Worm (Caenorhabditis elegans) whole organism, young adult: ENCODE data around the gene K10G4.10.
"Not testable (repeated sequence)": the region's sequence is repeated elsewhere in the genome, so short reads cannot be mapped to it uniquely, and the experiment has no call there.

ENCODE experiments used
- B0035.1 ChIP-seq: sonication (generic microtip); optimal IDR thresholded peaks from 2 replicates; lab custom pipeline; 2016; ENCODE audit warnings: missing genetic modification characterization, mild to moderate bottlenecking, missing compliant biosample characterization, missing genotype, missing genetic modification reagents
- B0336.3 ChIP-seq: fragments of 200-800 bp; sonication (Bioruptor generic); IDR thresholded peaks from 2 replicates; pipeline ENCODE4 v1.3.6; 2022; ENCODE audit warnings: missing genetic modification characterization, missing compliant biosample characterization
- C06A6.2 ChIP-seq: fragments of 200-800 bp; sonication (Bioruptor generic); conservative IDR thresholded peaks from 2 replicates; pipeline ENCODE4 v1.3.6; 2022; ENCODE audit warnings: missing genetic modification characterization, missing compliant biosample characterization
- F22D6.2 ChIP-seq: sonication (generic microtip); optimal IDR thresholded peaks from 2 replicates; lab custom pipeline; 2016; ENCODE audit warnings: mild to moderate bottlenecking, missing genetic modification characterization, missing compliant biosample characterization
- F23B12.7 ChIP-seq: sonication (generic microtip); optimal IDR thresholded peaks from 2 replicates; lab custom pipeline; 2017; ENCODE audit warnings: missing genetic modification characterization, mild to moderate bottlenecking, missing compliant biosample characterization, antibody characterized with exemption, moderate library complexity; ENCODE audit not compliant: insufficient read depth
- F37B4.10 ChIP-seq: fragments of 200-800 bp; sonication (Bioruptor generic); IDR thresholded peaks from 2 replicates; pipeline ENCODE4 v1.3.6; 2022; ENCODE audit warnings: missing genetic modification characterization, missing compliant biosample characterization
- F49E8.2 ChIP-seq: sonication (generic microtip); optimal IDR thresholded peaks from 3 replicates; lab custom pipeline; 2017; ENCODE audit warnings: missing genetic modification characterization, mild to moderate bottlenecking, missing compliant biosample characterization, antibody characterized with exemption, moderate library complexity; ENCODE audit not compliant: insufficient read depth
- F55B11.4 ChIP-seq: sonication (generic microtip); optimal IDR thresholded peaks from 2 replicates; lab custom pipeline; 2016; ENCODE audit warnings: missing compliant biosample characterization, missing genetic modification characterization, borderline replicate concordance; ENCODE audit not compliant: insufficient read depth
- K11D2.4 ChIP-seq: fragments of 200-800 bp; sonication (Bioruptor generic); IDR thresholded peaks from 2 replicates; pipeline ENCODE4 v1.3.6; 2022; ENCODE audit warnings: missing genetic modification reagents, missing genetic modification characterization, missing compliant biosample characterization
- T07F8.4 ChIP-seq: sonication (generic microtip); optimal IDR thresholded peaks from 2 replicates; lab custom pipeline; 2016; ENCODE audit warnings: mild to moderate bottlenecking, missing genetic modification characterization, moderate library complexity, missing compliant biosample characterization
- T26A5.8 ChIP-seq: sonication (generic microtip); optimal IDR thresholded peaks from 2 replicates; lab custom pipeline; 2016; ENCODE audit warnings: missing genetic modification characterization, missing compliant biosample characterization
- Y53F4B.3 ChIP-seq: fragments of 200-800 bp; sonication (Bioruptor generic); IDR thresholded peaks from 2 replicates; pipeline ENCODE4 v1.3.6; 2022; ENCODE audit warnings: missing genetic modification reagents, missing genetic modification characterization, missing compliant biosample characterization
- Y53G8AR.9 ChIP-seq: fragments of 200-800 bp; sonication (Bioruptor generic); conservative IDR thresholded peaks from 2 replicates; pipeline ENCODE4 v1.3.6; 2022; ENCODE audit warnings: missing genetic modification reagents, missing genetic modification characterization, missing compliant biosample characterization
- Y67H2A.10 ChIP-seq: fragments of 200-800 bp; sonication (Bioruptor generic); conservative IDR thresholded peaks from 2 replicates; pipeline ENCODE4 v1.3.6; 2022; ENCODE audit warnings: missing genetic modification reagents, missing genetic modification characterization, missing compliant biosample characterization
- ZK185.1 ChIP-seq: sonication (generic microtip); optimal IDR thresholded peaks from 2 replicates; lab custom pipeline; 2016; ENCODE audit warnings: mild to moderate bottlenecking, missing genetic modification characterization, missing compliant biosample characterization; ENCODE audit not compliant: poor library complexity, severe bottlenecking
- aptf-2 ChIP-seq: fragments of 200-800 bp; sonication (Bioruptor generic); conservative IDR thresholded peaks from 2 replicates; pipeline ENCODE4 v1.3.6; 2022; ENCODE audit warnings: missing genetic modification reagents, missing genetic modification characterization, missing compliant biosample characterization
- aptf-3 ChIP-seq: fragments of 200-800 bp; sonication (Bioruptor generic); IDR thresholded peaks from 2 replicates; pipeline ENCODE4 v1.3.6; 2022; ENCODE audit warnings: missing genetic modification characterization, missing compliant biosample characterization
- attf-6 ChIP-seq: fragments of 200-800 bp; sonication (Bioruptor generic); IDR thresholded peaks from 2 replicates; pipeline ENCODE4 v1.3.6; 2022; ENCODE audit warnings: missing genetic modification reagents, missing genetic modification characterization, missing compliant biosample characterization
- bed-1 ChIP-seq: fragments of 200-800 bp; sonication (Bioruptor generic); IDR thresholded peaks from 2 replicates; pipeline ENCODE4 v1.3.6; 2022; ENCODE audit warnings: missing genetic modification reagents, missing genetic modification characterization, missing compliant biosample characterization
- chd-7 ChIP-seq: sonication (generic microtip); optimal IDR thresholded peaks from 2 replicates; lab custom pipeline; 2016; ENCODE audit warnings: mild to moderate bottlenecking, missing genetic modification characterization, moderate library complexity, missing compliant biosample characterization
- die-1 ChIP-seq: sonication (generic microtip); optimal IDR thresholded peaks from 2 replicates; lab custom pipeline; 2016; ENCODE audit warnings: missing genotype, mild to moderate bottlenecking, missing genetic modification characterization, missing compliant biosample characterization
- dox-1 ChIP-seq: fragments of 200-800 bp; sonication (Bioruptor generic); IDR thresholded peaks from 2 replicates; pipeline ENCODE4 v1.3.6; 2022; ENCODE audit warnings: missing genetic modification reagents, missing genetic modification characterization, missing compliant biosample characterization
- dpff-1 ChIP-seq: sonication (generic microtip); optimal IDR thresholded peaks from 2 replicates; lab custom pipeline; 2017; ENCODE audit warnings: mild to moderate bottlenecking, missing genetic modification characterization, missing compliant biosample characterization
- egl-18 ChIP-seq: fragments of 200-800 bp; sonication (Bioruptor generic); IDR thresholded peaks from 2 replicates; pipeline ENCODE4 v1.3.6; 2022; ENCODE audit warnings: missing genetic modification reagents, missing genetic modification characterization, missing compliant biosample characterization
- him-1 ChIP-seq: sonication (generic microtip); optimal IDR thresholded peaks from 2 replicates; lab custom pipeline; 2016; ENCODE audit warnings: missing genotype, missing genetic modification reagents, missing genetic modification characterization, missing compliant biosample characterization
- hsf-1 ChIP-seq: fragments of 200-800 bp; sonication (Bioruptor generic); IDR thresholded peaks from 2 replicates; pipeline ENCODE4 v1.3.6; 2022; ENCODE audit warnings: missing genetic modification reagents, missing genetic modification characterization, missing compliant biosample characterization
- lin-40 ChIP-seq: sonication (generic microtip); optimal IDR thresholded peaks from 2 replicates; lab custom pipeline; 2016; ENCODE audit warnings: missing genetic modification characterization, mild to moderate bottlenecking, missing compliant biosample characterization, missing genotype, missing genetic modification reagents
- lin-54 ChIP-seq: fragments of 200-800 bp; sonication (Bioruptor generic); optimal IDR thresholded peaks from 2 replicates; lab custom pipeline; 2018; ENCODE audit warnings: mild to moderate bottlenecking, missing genetic modification characterization, missing compliant biosample characterization
- lir-1 ChIP-seq: fragments of 200-800 bp; sonication (Bioruptor generic); conservative IDR thresholded peaks from 2 replicates; pipeline ENCODE4 v1.3.6; 2022; ENCODE audit warnings: missing genetic modification reagents, missing genetic modification characterization, missing compliant biosample characterization
- lsl-1 ChIP-seq: fragments of 200-800 bp; sonication (Bioruptor generic); optimal IDR thresholded peaks from 2 replicates; lab custom pipeline; 2018; ENCODE audit warnings: mild to moderate bottlenecking, missing genetic modification characterization, moderate library complexity, missing compliant biosample characterization
- lsy-27 ChIP-seq: sonication (generic microtip); optimal IDR thresholded peaks from 2 replicates; lab custom pipeline; 2017; ENCODE audit warnings: missing genetic modification characterization, mild to moderate bottlenecking, missing compliant biosample characterization, antibody characterized with exemption, missing genotype, borderline replicate concordance; ENCODE audit not compliant: insufficient read depth
- madf-10 ChIP-seq: sonication (generic microtip); optimal IDR thresholded peaks from 2 replicates; lab custom pipeline; 2016; ENCODE audit warnings: mild to moderate bottlenecking, missing genetic modification characterization, missing compliant biosample characterization
- madf-8 ChIP-seq: fragments of 200-800 bp; sonication (Bioruptor generic); conservative IDR thresholded peaks from 2 replicates; pipeline ENCODE4 v1.3.6; 2022; ENCODE audit warnings: missing genetic modification reagents, missing genetic modification characterization, missing compliant biosample characterization
- pbrm-1 ChIP-seq: fragments of 200-800 bp; sonication (Bioruptor generic); IDR thresholded peaks from 2 replicates; pipeline ENCODE4 v1.3.6; 2022; ENCODE audit warnings: missing genetic modification reagents, missing genetic modification characterization, missing compliant biosample characterization
- sdz-38 ChIP-seq: sonication (generic microtip); optimal IDR thresholded peaks from 2 replicates; lab custom pipeline; 2016; ENCODE audit warnings: missing genotype, missing genetic modification characterization, missing compliant biosample characterization
- snpc-1.3 ChIP-seq: sonication (generic microtip); optimal IDR thresholded peaks from 2 replicates; lab custom pipeline; 2017; ENCODE audit warnings: missing genetic modification characterization, mild to moderate bottlenecking, missing compliant biosample characterization, antibody characterized with exemption, moderate library complexity, missing genotype, missing genetic modification reagents; ENCODE audit not compliant: insufficient read depth
- snpc-4 ChIP-seq, 5 experiments: fragments of 150-350 bp in 1 of 5; sonication (generic microtip) in 4 of 5; optimal IDR thresholded peaks; 2 replicates each; lab custom pipeline; 2014 to 2018; ENCODE audit warnings: missing genetic modification characterization in 5 of 5, missing biosample characterization in 3 of 5, antibody characterized with exemption in 2 of 5, mild to moderate bottlenecking in 2 of 5, missing compliant biosample characterization in 2 of 5, missing genotype in 2 of 5, moderate library complexity in 2 of 5, missing genetic modification reagents in 1 of 5
- zfh-2 ChIP-seq: fragments of 200-800 bp; sonication (Bioruptor generic); conservative IDR thresholded peaks from 2 replicates; pipeline ENCODE4 v1.3.6; 2022; ENCODE audit warnings: missing genetic modification reagents, missing genetic modification characterization, missing compliant biosample characterization
- ztf-22 ChIP-seq: fragments of 200-800 bp; sonication (Bioruptor generic); optimal IDR thresholded peaks from 2 replicates; lab custom pipeline; 2018; ENCODE audit warnings: mild to moderate bottlenecking, missing genetic modification characterization, moderate library complexity, missing compliant biosample characterization
- ztf-28 ChIP-seq: fragments of 200-800 bp; sonication (Bioruptor generic); IDR thresholded peaks from 2 replicates; pipeline ENCODE4 v1.3.6; 2022; ENCODE audit warnings: missing genetic modification reagents, missing genetic modification characterization, missing compliant biosample characterization
- ztf-3 ChIP-seq: fragments of 200-800 bp; sonication (Bioruptor generic); optimal IDR thresholded peaks from 2 replicates; lab custom pipeline; 2018; ENCODE audit warnings: mild to moderate bottlenecking, missing genetic modification characterization, missing compliant biosample characterization

K10G4.10 gene

DNA sequence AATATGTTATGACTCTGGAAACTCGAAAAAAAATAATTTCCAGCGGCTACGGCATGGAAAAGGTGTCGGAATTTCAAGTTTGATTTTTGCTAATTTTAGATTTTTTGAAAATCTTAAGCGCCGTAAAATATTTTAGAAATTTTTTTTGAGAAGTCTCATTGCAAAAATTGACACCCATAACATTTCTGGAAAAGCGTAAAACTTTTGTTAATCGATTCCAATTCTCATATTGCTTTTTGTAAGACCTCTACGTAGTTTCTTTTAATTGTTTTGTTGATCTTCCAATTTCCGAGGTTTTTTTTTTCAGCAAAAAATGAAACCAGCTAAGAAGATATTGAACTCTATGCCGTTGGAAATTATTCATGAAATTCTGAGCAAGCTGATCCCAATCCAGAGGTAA is 14.5 kb upstream of the K10G4.10 start, which contains the start of gene fbxa-85 (continued):
- TF ChIP-seq him-1 (tag; lab: Kevin White, UChicago) (no peak), dpff-1 (no peak), Y67H2A.10 (no peak)

DNA sequence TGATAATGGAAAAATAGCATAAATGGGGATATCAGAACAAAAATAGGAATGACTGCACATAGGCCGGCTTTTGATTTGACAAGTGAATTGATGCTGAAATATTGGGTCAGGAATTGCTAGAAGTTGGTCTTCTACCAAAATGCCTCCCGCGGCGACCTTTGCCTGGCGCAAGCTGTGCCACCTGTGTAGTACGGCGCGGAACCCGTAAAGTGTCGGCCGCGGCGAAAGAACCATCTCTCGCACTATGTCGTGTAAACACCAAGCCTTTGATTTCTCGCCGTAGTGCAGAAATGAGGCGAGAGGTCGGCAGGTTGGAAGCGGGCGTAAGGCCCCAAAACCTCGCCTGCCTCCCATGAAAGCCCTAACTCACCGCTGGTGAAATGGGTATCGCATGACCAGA is 12.0 kb upstream of the K10G4.10 start:
- TF ChIP-seq ztf-22 (GFP tag; lab: Kevin White, UChicago) (no peak), egl-18 (GFP tag; lab: Robert Waterston, UW) (no peak), zfh-2 (GFP tag; lab: Robert Waterston, UW) (no peak), aptf-2 (GFP tag; lab: Robert Waterston, UW) (no peak), F49E8.2 (no peak), dox-1 (GFP tag; lab: Robert Waterston, UW) (0 out of 2 replicates have a peak, but pooled peaks have one; percentile 38), snpc-4 (GFP tag; optimal IDR thresholded peaks at IDR 0.05; lab: Kevin White, UChicago) (no peak), snpc-4 (tag; optimal IDR thresholded peaks at IDR 0.05; lab: Kevin White, UChicago) (peak in 2 of 4 experiments; percentile 71), sdz-38 (tag; lab: Kevin White, UChicago) (no peak), madf-8 (GFP tag; lab: Robert Waterston, UW) (no peak), lin-54 (GFP tag; lab: Kevin White, UChicago) (no peak), aptf-3 (GFP tag; lab: Robert Waterston, UW) (no peak), attf-6 (0 out of 2 replicates have a peak, but pooled peaks have one; percentile 16)

DNA sequence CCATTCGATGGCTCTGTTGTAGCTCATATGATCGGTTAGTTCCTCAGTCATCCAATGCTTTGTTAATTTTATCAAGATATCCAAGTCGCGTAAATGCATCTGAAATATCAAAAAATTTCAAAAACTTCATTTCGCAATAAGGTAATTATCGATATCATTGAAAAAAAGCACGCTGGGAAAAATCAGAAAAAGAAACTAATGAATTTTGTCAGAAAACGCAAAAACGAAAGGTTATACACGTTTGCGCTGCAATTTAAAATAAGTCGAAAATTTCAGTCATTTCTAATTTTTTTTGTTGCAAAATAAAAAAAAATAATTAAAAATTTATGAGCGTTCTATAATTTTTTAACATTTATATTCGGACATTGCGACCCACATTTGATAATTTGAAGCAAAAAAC is 8.5 kb upstream of the K10G4.10 start, which contains the start of gene K10G4.3:
Gene K10G4.3, minus strand, starts transcription at position 101 of the 400 bp plus-strand sequence.
- TF ChIP-seq B0035.1 (tag; lab: Kevin White, UChicago); hsf-1; F49E8.2: not testable (repeated sequence)

DNA sequence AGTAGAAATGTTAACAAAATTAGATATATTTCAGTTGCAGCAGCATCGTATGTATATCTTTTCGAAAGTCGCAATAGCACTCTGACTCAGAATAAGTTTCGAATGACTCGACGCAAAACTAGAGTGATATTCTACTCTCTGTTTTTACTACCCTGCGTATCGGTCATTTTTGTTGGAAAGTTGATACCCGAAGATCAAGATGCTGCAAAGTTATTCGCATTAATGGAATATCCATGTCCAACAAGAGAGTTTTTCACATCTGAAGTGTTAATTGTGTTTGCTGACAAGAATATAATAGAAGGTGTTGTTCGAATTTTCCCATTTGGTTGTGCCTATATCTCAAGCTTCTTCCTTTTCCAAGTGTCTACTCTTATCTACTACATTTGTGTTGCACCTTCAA is 1.2 kb upstream of the K10G4.10 start:
- TF ChIP-seq F23B12.7 (tag; lab: Kevin White, UChicago) (no peak), lsy-27 (tag; lab: Kevin White, UChicago) (no peak), chd-7 (tag; lab: Kevin White, UChicago) (no peak), K11D2.4 (GFP tag; lab: Robert Waterston, UW) (no peak), F49E8.2 (no peak), Y53G8AR.9 (GFP tag; lab: Robert Waterston, UW) (no peak), snpc-1.3 (tag; lab: Kevin White, UChicago) (no peak), madf-10 (tag; lab: Kevin White, UChicago) (no peak), lin-40 (tag; lab: Kevin White, UChicago) (no peak), bed-1 (GFP tag; lab: Robert Waterston, UW) (no peak), B0336.3 (GFP tag; lab: Robert Waterston, UW) (no peak)
- TF ChIP-seq, all 124 proteins: peak for 0

DNA sequence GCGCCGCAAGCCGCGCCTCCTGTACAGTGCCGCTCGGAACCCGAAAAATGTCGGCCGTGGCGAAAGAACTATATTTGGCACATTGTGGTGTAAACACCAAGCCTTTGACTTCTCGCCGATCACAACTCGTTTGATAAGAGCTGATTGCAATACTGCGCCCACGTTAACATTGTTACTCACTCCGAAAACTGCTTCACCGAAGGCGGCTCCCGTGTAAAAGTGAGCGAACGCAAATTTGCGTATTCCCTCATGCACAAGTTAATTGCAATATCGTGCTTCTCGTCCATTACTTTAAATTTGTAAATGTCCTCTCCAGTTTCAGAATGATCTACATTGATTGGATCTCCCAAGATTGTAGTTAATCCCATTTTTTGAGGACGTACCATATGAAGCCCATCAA is 10.8 kb downstream of the K10G4.10 start:
- TF ChIP-seq chd-7 (tag; lab: Kevin White, UChicago) (no peak), ztf-28 (GFP tag; lab: Robert Waterston, UW) (no peak), F22D6.2 (tag; lab: Kevin White, UChicago) (no peak), Y53F4B.3 (GFP tag; lab: Robert Waterston, UW) (no peak), ztf-3 (GFP tag; lab: Kevin White, UChicago) (no peak), lsl-1 (GFP tag; lab: Kevin White, UChicago) (no peak), T07F8.4 (tag; lab: Kevin White, UChicago) (no peak), die-1 (tag; lab: Kevin White, UChicago) (no peak), F55B11.4 (tag; lab: Kevin White, UChicago) (no peak), C06A6.2 (GFP tag; lab: Robert Waterston, UW) (no peak), egl-18 (GFP tag; lab: Robert Waterston, UW) (no peak), F37B4.10 (GFP tag; lab: Robert Waterston, UW) (no peak), lir-1 (GFP tag; lab: Robert Waterston, UW) (no peak), pbrm-1 (no peak), ZK185.1 (tag; lab: Kevin White, UChicago) (no peak), T26A5.8 (no peak), F49E8.2 (no peak)
